Fruit fly (Drosophila melanogaster) whole organism, pupa: ENCODE data around the gene CG14957.

Experiments
- CG10348 ChIP-seq: fragments of 200-800 bp; sonication (Bioruptor generic); IDR thresholded peaks from 2 replicates; pipeline ENCODE4 v1.3.6; 2022; ENCODE audit warnings: missing biosample characterization, missing genetic modification characterization
- CG14655 ChIP-seq: fragments of 200-800 bp; sonication (Bioruptor generic); optimal IDR thresholded peaks from 3 replicates; lab custom pipeline; 2017; ENCODE audit warnings: mild to moderate bottlenecking, missing biosample characterization, missing genetic modification reagents, missing genetic modification characterization
- CG15710 ChIP-seq: fragments of 200-800 bp; sonication (Bioruptor generic); optimal IDR thresholded peaks from 2 replicates; lab custom pipeline; 2018; ENCODE audit warnings: missing biosample characterization, mild to moderate bottlenecking, missing genetic modification characterization, moderate library complexity
- CG17806 ChIP-seq: fragments of 200-800 bp; sonication (Bioruptor generic); optimal IDR thresholded peaks from 2 replicates; lab custom pipeline; 2018; ENCODE audit warnings: missing biosample characterization, mild to moderate bottlenecking, missing genetic modification characterization, moderate library complexity
- CG32121 ChIP-seq: fragments of 200-800 bp; sonication (Bioruptor generic); IDR thresholded peaks from 2 replicates; pipeline ENCODE4 v1.3.6; 2022; ENCODE audit warnings: missing biosample characterization, missing genetic modification characterization
- CG34367 ChIP-seq: fragments of 200-800 bp; sonication (Bioruptor generic); optimal IDR thresholded peaks from 2 replicates; lab custom pipeline; 2018; ENCODE audit warnings: missing biosample characterization, mild to moderate bottlenecking, missing genetic modification characterization
- CG9948 ChIP-seq: fragments of 200-800 bp; sonication (Bioruptor generic); optimal IDR thresholded peaks from 2 replicates; lab custom pipeline; 2018; ENCODE audit warnings: missing biosample characterization, mild to moderate bottlenecking, missing genetic modification characterization, moderate library complexity
- EcR ChIP-seq: fragments of 200-800 bp; sonication (Bioruptor generic); optimal IDR thresholded peaks from 3 replicates; lab custom pipeline; 2019; ENCODE audit warnings: missing biosample characterization, missing genetic modification characterization, mild to moderate bottlenecking, moderate library complexity, missing genetic modification reagents
- Ets98B ChIP-seq: fragments of 200-800 bp; sonication (Bioruptor generic); IDR thresholded peaks from 2 replicates; pipeline ENCODE4 v1.3.6; 2022; ENCODE audit warnings: missing biosample characterization, missing genetic modification characterization
- Pif1A ChIP-seq: fragments of 200-800 bp; sonication (Bioruptor generic); optimal IDR thresholded peaks from 3 replicates; lab custom pipeline; 2016; ENCODE audit warnings: missing biosample characterization, missing genetic modification characterization
- Pif1B ChIP-seq: fragments of 200-800 bp; sonication (Bioruptor generic); optimal IDR thresholded peaks from 3 replicates; lab custom pipeline; 2016; ENCODE audit warnings: missing biosample characterization, missing genetic modification characterization
- rn ChIP-seq: fragments of 200-800 bp; sonication (Bioruptor generic); IDR thresholded peaks from 2 replicates; pipeline ENCODE4 v1.3.6; 2022; ENCODE audit warnings: missing biosample characterization, missing genetic modification characterization

dm6 chr3L:3184104-3184503 is 3.3 kb upstream of the CG14957 start, which contains the start of gene CG42494:
- TF ChIP-seq CG15710 (tag; lab: Kevin White, UChicago) (no peak), CG10348 (GFP tag; lab: Robert Waterston, UW) (no peak), rn (no peak), CG9948 (no peak), CG17806 (tag; lab: Kevin White, UChicago) (no peak), CG32121 (GFP tag; lab: Robert Waterston, UW) (no peak), EcR (GFP tag; lab: Kevin White, UChicago) (no peak), Pif1B (GFP tag; lab: Kevin White, UChicago) (no peak), Pif1A (GFP tag; lab: Kevin White, UChicago) (no peak), Ets98B (GFP tag; lab: Robert Waterston, UW) (no peak), CG14655 (GFP tag; lab: Kevin White, UChicago) (no peak), CG34367 (no peak)
